Fruit fly (Drosophila melanogaster) whole organism, embryonic: ENCODE data around the gene Etfb.

ENCODE experiments used
- Aef1 ChIP-seq: fragments of 200-800 bp; sonication (Bioruptor generic); IDR thresholded peaks from 3 replicates; pipeline ENCODE4 v1.3.6; 2022; ENCODE audit warnings: missing biosample characterization, missing genetic modification characterization
- Atf-2 ChIP-seq: fragments of 200-800 bp; sonication (Bioruptor generic); optimal IDR thresholded peaks from 2 replicates; lab custom pipeline; 2016; ENCODE audit warnings: missing biosample characterization, missing genetic modification characterization
- Blimp-1 ChIP-seq: fragments of 200-800 bp; sonication (Bioruptor generic); optimal IDR thresholded peaks from 3 replicates; lab custom pipeline; 2018; ENCODE audit warnings: missing biosample characterization, missing genetic modification characterization, mild to moderate bottlenecking, moderate library complexity, missing genetic modification reagents
- CG10267 ChIP-seq: fragments of 200-800 bp; sonication (Bioruptor generic); optimal IDR thresholded peaks from 2 replicates; lab custom pipeline; 2018; ENCODE audit warnings: missing biosample characterization, mild to moderate bottlenecking, missing genetic modification characterization, moderate library complexity
- CG10366 ChIP-seq: fragments of 200-800 bp; sonication (Bioruptor generic); IDR thresholded peaks from 2 replicates; pipeline ENCODE4 v1.3.6; 2022; ENCODE audit warnings: missing biosample characterization, missing genetic modification characterization
- CG11085 ChIP-seq: fragments of 200-800 bp; sonication (Bioruptor generic); IDR thresholded peaks from 2 replicates; pipeline ENCODE4 v1.3.6; 2022; ENCODE audit warnings: missing biosample characterization, missing genetic modification characterization
- CG11398 ChIP-seq: fragments of 200-800 bp; sonication (Bioruptor generic); optimal IDR thresholded peaks from 2 replicates; lab custom pipeline; 2016; ENCODE audit warnings: missing biosample characterization, missing genetic modification characterization
- CG11695 ChIP-seq: fragments of 200-800 bp; sonication (Bioruptor generic); IDR thresholded peaks from 3 replicates; pipeline ENCODE4 v1.3.6; 2022; ENCODE audit warnings: missing biosample characterization, missing genetic modification characterization
- CG12155 ChIP-seq: fragments of 200-800 bp; sonication (Bioruptor generic); optimal IDR thresholded peaks from 3 replicates; lab custom pipeline; 2016; ENCODE audit warnings: missing biosample characterization, missing genetic modification characterization
- CG13424 ChIP-seq: fragments of 200-800 bp; sonication (Bioruptor generic); optimal IDR thresholded peaks from 2 replicates; lab custom pipeline; 2019; ENCODE audit warnings: missing biosample characterization, mild to moderate bottlenecking, missing genetic modification characterization, moderate library complexity
- CG1602 ChIP-seq: fragments of 200-800 bp; sonication (Bioruptor generic); optimal IDR thresholded peaks from 3 replicates; lab custom pipeline; 2016; ENCODE audit warnings: missing biosample characterization, missing genetic modification characterization
- CG17912 ChIP-seq: fragments of 200-800 bp; sonication (Bioruptor generic); optimal IDR thresholded peaks from 2 replicates; lab custom pipeline; 2018; ENCODE audit warnings: missing biosample characterization, mild to moderate bottlenecking, missing genetic modification characterization
- CG18599 ChIP-seq: fragments of 200-800 bp; sonication (Bioruptor generic); optimal IDR thresholded peaks from 3 replicates; lab custom pipeline; 2017; ENCODE audit warnings: missing biosample characterization, missing genetic modification characterization, mild to moderate bottlenecking, moderate library complexity, missing genetic modification reagents
- CG30403 ChIP-seq: fragments of 200-800 bp; sonication (Bioruptor generic); optimal IDR thresholded peaks from 3 replicates; lab custom pipeline; 2016; ENCODE audit warnings: missing biosample characterization, missing genetic modification characterization
- CG3163 ChIP-seq: fragments of 200-800 bp; sonication (Bioruptor generic); optimal IDR thresholded peaks from 3 replicates; lab custom pipeline; 2016; ENCODE audit warnings: missing biosample characterization, missing genetic modification characterization
- CG34422 ChIP-seq: fragments of 200-800 bp; sonication (Bioruptor generic); IDR thresholded peaks from 3 replicates; pipeline ENCODE4 v1.3.6; 2022; ENCODE audit warnings: missing biosample characterization, missing genetic modification characterization
- CG3995 ChIP-seq: fragments of 200-800 bp; sonication (Bioruptor generic); optimal IDR thresholded peaks from 3 replicates; lab custom pipeline; 2016; ENCODE audit warnings: missing biosample characterization, missing genetic modification characterization
- CG4404 ChIP-seq: fragments of 200-800 bp; sonication (Bioruptor generic); IDR thresholded peaks from 2 replicates; pipeline ENCODE4 v1.3.6; 2022; ENCODE audit warnings: missing biosample characterization, missing genetic modification characterization
- CG4820 ChIP-seq: fragments of 200-800 bp; sonication (Bioruptor generic); optimal IDR thresholded peaks from 3 replicates; lab custom pipeline; 2016; ENCODE audit warnings: missing biosample characterization, missing genetic modification characterization
- CG6254 ChIP-seq: fragments of 200-800 bp; sonication (Bioruptor generic); optimal IDR thresholded peaks from 3 replicates; lab custom pipeline; 2017; ENCODE audit warnings: mild to moderate bottlenecking, missing biosample characterization, missing genetic modification reagents, missing genetic modification characterization
- CG9876 ChIP-seq: fragments of 200-800 bp; sonication (Bioruptor generic); optimal IDR thresholded peaks from 2 replicates; lab custom pipeline; 2016; ENCODE audit warnings: missing biosample characterization, missing genetic modification characterization
- CG9932 ChIP-seq: fragments of 200-800 bp; sonication (Bioruptor generic); IDR thresholded peaks from 2 replicates; pipeline ENCODE4 v1.3.6; 2022; ENCODE audit warnings: missing biosample characterization, missing genetic modification characterization
- CHES-1-like ChIP-seq: fragments of 200-800 bp; sonication (Bioruptor generic); optimal IDR thresholded peaks from 2 replicates; lab custom pipeline; 2016; ENCODE audit warnings: missing biosample characterization, missing genetic modification characterization
- CkIIα-i1 ChIP-seq: fragments of 200-800 bp; sonication (Bioruptor generic); IDR thresholded peaks from 2 replicates; pipeline ENCODE4 v1.3.6; 2022; ENCODE audit warnings: missing biosample characterization, missing genetic modification characterization
- CoRest ChIP-seq: fragments of 200-800 bp; sonication (Bioruptor generic); optimal IDR thresholded peaks from 3 replicates; lab custom pipeline; 2018; ENCODE audit warnings: missing biosample characterization, mild to moderate bottlenecking, missing genetic modification characterization, moderate library complexity
- D19B ChIP-seq: fragments of 200-800 bp; sonication (Bioruptor generic); optimal IDR thresholded peaks from 2 replicates; lab custom pipeline; 2017; ENCODE audit warnings: missing biosample characterization, mild to moderate bottlenecking, missing genetic modification characterization
- Dad ChIP-seq: fragments of 200-800 bp; sonication (Bioruptor generic); optimal IDR thresholded peaks from 3 replicates; lab custom pipeline; 2016; ENCODE audit warnings: missing biosample characterization, missing genetic modification characterization
- HLH54F ChIP-seq: fragments of 200-800 bp; sonication (Bioruptor generic); optimal IDR thresholded peaks from 3 replicates; lab custom pipeline; 2016; ENCODE audit warnings: missing biosample characterization, missing genetic modification characterization
- Hmx ChIP-seq: fragments of 200-800 bp; sonication (Bioruptor generic); optimal IDR thresholded peaks from 2 replicates; lab custom pipeline; 2016; ENCODE audit warnings: missing biosample characterization, missing genetic modification characterization
- Lim3 ChIP-seq: fragments of 200-800 bp; sonication (Bioruptor generic); IDR thresholded peaks from 2 replicates; pipeline ENCODE4 v1.3.6; 2022; ENCODE audit warnings: missing biosample characterization, missing genetic modification characterization
- Max ChIP-seq: fragments of 200-800 bp; sonication (Bioruptor generic); optimal IDR thresholded peaks from 2 replicates; lab custom pipeline; 2016; ENCODE audit warnings: missing biosample characterization, mild to moderate bottlenecking, missing genetic modification characterization
- Med ChIP-seq: fragments of 200-800 bp; sonication (Bioruptor generic); peaks from one replicate; lab custom pipeline; 2016; ENCODE audit warnings: missing biosample characterization, missing genetic modification characterization, mild to moderate bottlenecking, inconsistent platforms, moderate library complexity
- Oli ChIP-seq: fragments of 200-800 bp; sonication (Bioruptor generic); optimal IDR thresholded peaks from 2 replicates; lab custom pipeline; 2018; ENCODE audit warnings: missing biosample characterization, mild to moderate bottlenecking, missing genetic modification characterization, moderate library complexity
- Ravus ChIP-seq: fragments of 200-800 bp; sonication (Bioruptor generic); IDR thresholded peaks from 2 replicates; pipeline ENCODE4 v1.3.6; 2022; ENCODE audit warnings: missing biosample characterization, missing genetic modification characterization
- Sox102F ChIP-seq: fragments of 200-800 bp; sonication (Bioruptor generic); optimal IDR thresholded peaks from 2 replicates; lab custom pipeline; 2018; ENCODE audit warnings: missing biosample characterization, mild to moderate bottlenecking, missing genetic modification characterization, moderate library complexity
- Sry-β ChIP-seq: fragments of 200-800 bp; sonication (Bioruptor generic); optimal IDR thresholded peaks from 2 replicates; lab custom pipeline; 2018; ENCODE audit warnings: missing biosample characterization, mild to moderate bottlenecking, missing genetic modification characterization, moderate library complexity
- Sry-δ ChIP-seq: fragments of 200-800 bp; sonication (Bioruptor generic); optimal IDR thresholded peaks from 2 replicates; lab custom pipeline; 2016; ENCODE audit warnings: missing biosample characterization, missing genetic modification characterization
- Ssrp ChIP-seq: fragments of 200-800 bp; sonication (Bioruptor generic); optimal IDR thresholded peaks from 2 replicates; lab custom pipeline; 2018; ENCODE audit warnings: missing biosample characterization, mild to moderate bottlenecking, missing genetic modification characterization, moderate library complexity
- Stat92E ChIP-seq, 3 experiments: fragments of >200 bp in 2 of 3; fragments of 200-800 bp in 1 of 3; sonication (Bioruptor generic) in 1 of 3; optimal IDR thresholded peaks; 2 replicates each; lab custom pipeline; 2017 to 2019; ENCODE audit warnings: missing biosample characterization in 3 of 3, missing genetic modification characterization in 3 of 3, mild to moderate bottlenecking in 1 of 3, moderate library complexity in 1 of 3
- btn ChIP-seq: fragments of 200-800 bp; sonication (Bioruptor generic); optimal IDR thresholded peaks from 2 replicates; lab custom pipeline; 2016; ENCODE audit warnings: missing biosample characterization, missing genetic modification characterization
- cato ChIP-seq: fragments of 200-800 bp; sonication (Bioruptor generic); optimal IDR thresholded peaks from 2 replicates; lab custom pipeline; 2016; ENCODE audit warnings: missing biosample characterization, missing genetic modification characterization, borderline replicate concordance
- danr ChIP-seq: fragments of 200-800 bp; sonication (Bioruptor generic); IDR thresholded peaks from 2 replicates; pipeline ENCODE4 v1.3.6; 2022; ENCODE audit warnings: missing biosample characterization, missing genetic modification characterization
- emc ChIP-seq: fragments of 200-800 bp; sonication (Bioruptor generic); optimal IDR thresholded peaks from 2 replicates; lab custom pipeline; 2016; ENCODE audit warnings: missing biosample characterization, missing genetic modification characterization
- en ChIP-seq: fragments of 200-800 bp; sonication (Bioruptor generic); optimal IDR thresholded peaks from 2 replicates; lab custom pipeline; 2016; ENCODE audit warnings: missing biosample characterization, missing genetic modification characterization
- lilli ChIP-seq: fragments of 200-800 bp; sonication (Bioruptor generic); optimal IDR thresholded peaks from 3 replicates; lab custom pipeline; 2016; ENCODE audit warnings: missing biosample characterization, missing genetic modification characterization
- mam ChIP-seq: fragments of 200-800 bp; sonication (Bioruptor generic); optimal IDR thresholded peaks from 3 replicates; lab custom pipeline; 2016; ENCODE audit warnings: missing biosample characterization, missing genetic modification characterization
- nmo ChIP-seq: fragments of 200-800 bp; sonication (Bioruptor generic); optimal IDR thresholded peaks from 2 replicates; lab custom pipeline; 2018; ENCODE audit warnings: missing biosample characterization, mild to moderate bottlenecking, missing genetic modification characterization, moderate library complexity
- org-1 ChIP-seq: fragments of 200-800 bp; sonication (Bioruptor generic); optimal IDR thresholded peaks from 2 replicates; lab custom pipeline; 2017; ENCODE audit warnings: missing biosample characterization, missing genetic modification characterization
- pita ChIP-seq: fragments of 200-800 bp; sonication (Bioruptor generic); optimal IDR thresholded peaks from 2 replicates; lab custom pipeline; 2017; ENCODE audit warnings: missing biosample characterization, mild to moderate bottlenecking, missing genetic modification characterization
- tio ChIP-seq: fragments of 200-800 bp; sonication (Bioruptor generic); optimal IDR thresholded peaks from 2 replicates; lab custom pipeline; 2017; ENCODE audit warnings: missing biosample characterization, missing genetic modification characterization, inconsistent platforms

The Etfb gene

DNA sequence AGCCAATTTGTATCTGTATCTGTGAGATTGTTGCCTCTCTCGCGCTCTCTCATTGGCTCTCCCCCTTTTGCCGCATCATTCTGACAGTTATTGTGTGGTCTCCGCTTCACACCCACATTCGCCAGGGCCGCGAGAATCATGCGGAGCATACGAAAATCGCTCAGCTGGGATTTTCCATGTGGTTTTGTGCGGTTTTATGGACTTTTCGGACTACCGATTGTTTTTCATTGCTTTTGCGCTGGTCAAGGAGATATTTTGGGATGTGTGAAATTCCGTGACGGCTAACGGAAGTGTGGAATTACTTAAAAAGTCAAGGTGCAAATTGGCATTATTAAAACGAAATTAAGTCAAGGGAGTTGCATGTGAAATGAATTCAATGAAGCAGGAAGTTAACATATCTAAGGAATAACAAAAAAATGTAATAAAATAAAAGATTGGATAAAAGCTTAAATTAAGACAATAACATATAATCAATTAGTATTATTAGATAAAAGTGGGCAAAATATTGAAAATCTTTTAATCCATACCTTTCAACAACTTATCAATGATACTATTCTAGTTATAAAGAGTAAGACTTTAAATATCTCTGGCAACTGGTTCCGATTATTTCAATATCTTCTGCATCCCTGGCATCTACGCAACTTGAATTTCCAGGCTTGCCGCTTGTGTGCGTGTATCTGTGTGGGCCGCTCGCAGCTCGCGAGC is 30.5 kb downstream of the Etfb start (continued):
- 0 out of 2 replicates have a peak, but pooled peaks have one; percentile 20 for TF ChIP-seq danr (GFP tag; lab: Robert Waterston, UW)
- TF ChIP-seq en (GFP tag; lab: Kevin White, UChicago): no peak
- no peak; the same call in 1 of the 3 replicates for TF ChIP-seq CG34422 (GFP tag; lab: Robert Waterston, UW)
- TF ChIP-seq tio: peak; percentile 62
- peak; percentile 25; the same call in 1 of the 2 replicates for TF ChIP-seq CG10366 (GFP tag; lab: Robert Waterston, UW)
- peak; percentile 3 for TF ChIP-seq Sry-δ (GFP tag; lab: Kevin White, UChicago)
- TF ChIP-seq CG11398 (GFP tag; lab: Kevin White, UChicago): no peak
- TF ChIP-seq CG9876 (GFP tag; lab: Kevin White, UChicago): no peak
- peak; percentile 20 for TF ChIP-seq lilli
- peak; percentile 36 for TF ChIP-seq Oli (tag; lab: Kevin White, UChicago)
- TF ChIP-seq pita (GFP tag; lab: Kevin White, UChicago): no peak
- no peak for TF ChIP-seq CkIIα-i1 (GFP tag; lab: Robert Waterston, UW)
- no peak for TF ChIP-seq CG12155 (GFP tag; lab: Kevin White, UChicago)
- no peak for TF ChIP-seq CG4404
- 0 out of 3 replicates have a peak, but pooled peaks have one; percentile 11 for TF ChIP-seq Aef1 (GFP tag; lab: Robert Waterston, UW)
- TF ChIP-seq mam: peak; percentile 2
- TF ChIP-seq CG30403 (GFP tag; lab: Kevin White, UChicago): peak; percentile 64
- peak; percentile 42 for TF ChIP-seq D19B (GFP tag; lab: Kevin White, UChicago)
- peak; percentile 21 for TF ChIP-seq CG1602 (GFP tag; lab: Kevin White, UChicago)
- no peak for TF ChIP-seq btn
- peak; percentile 36 for TF ChIP-seq nmo
- TF ChIP-seq Max (GFP tag; lab: Kevin White, UChicago): peak; percentile 5
- no peak for TF ChIP-seq CHES-1-like
- peak; percentile 49 for TF ChIP-seq CG9932 (GFP tag; lab: Robert Waterston, UW)
- TF ChIP-seq Hmx: peak; percentile 13
- TF ChIP-seq emc: no peak
- TF ChIP-seq Ravus (GFP tag; lab: Robert Waterston, UW): no peak
- peak; percentile 15 for TF ChIP-seq CG13424 (tag; lab: Kevin White, UChicago)
- peak; percentile 17 for TF ChIP-seq CG18599 (GFP tag; lab: Kevin White, UChicago)
- no peak for TF ChIP-seq Atf-2 (GFP tag; lab: Kevin White, UChicago)
- TF ChIP-seq org-1 (GFP tag; lab: Kevin White, UChicago): no peak
- TF ChIP-seq Stat92E (GFP tag; optimal IDR thresholded peaks at IDR 0.05; lab: Kevin White, UChicago): no peak
- TF ChIP-seq Sry-β (GFP tag; lab: Kevin White, UChicago): peak; percentile 58
- TF ChIP-seq CG10267 (tag; lab: Kevin White, UChicago): peak; percentile 27
- TF ChIP-seq CG6254 (GFP tag; lab: Kevin White, UChicago): no peak
- TF ChIP-seq HLH54F (GFP tag; lab: Kevin White, UChicago): peak; percentile 10
- TF ChIP-seq Sox102F (GFP tag; lab: Kevin White, UChicago): peak; percentile 5
- peak; percentile 33 for TF ChIP-seq CG4820 (GFP tag; lab: Kevin White, UChicago)
- no peak for TF ChIP-seq Lim3 (GFP tag; lab: Robert Waterston, UW)
- TF ChIP-seq CG3995 (GFP tag; lab: Kevin White, UChicago): peak; percentile 2
- no peak for TF ChIP-seq CG11695 (GFP tag; lab: Robert Waterston, UW)
- TF ChIP-seq cato (GFP tag; lab: Kevin White, UChicago): no peak
- peak; percentile 63 for TF ChIP-seq CoRest (tag; lab: Kevin White, UChicago)
- peak; percentile 5 for TF ChIP-seq Ssrp (tag; lab: Kevin White, UChicago)
- no peak for TF ChIP-seq CG17912 (GFP tag; lab: Kevin White, UChicago)
- TF ChIP-seq CG11085 (GFP tag; lab: Robert Waterston, UW): no peak
- no peak for TF ChIP-seq Dad (GFP tag; lab: Kevin White, UChicago)
- TF ChIP-seq CG3163 (GFP tag; lab: Kevin White, UChicago): no peak
- TF ChIP-seq Med (GFP tag; lab: Kevin White, UChicago): peak; percentile 24
- TF ChIP-seq Blimp-1 (GFP tag; lab: Kevin White, UChicago): no peak
